Worm (Caenorhabditis elegans): ENCODE results near the gene cnc-5.

The cnc-5 gene

DNA sequence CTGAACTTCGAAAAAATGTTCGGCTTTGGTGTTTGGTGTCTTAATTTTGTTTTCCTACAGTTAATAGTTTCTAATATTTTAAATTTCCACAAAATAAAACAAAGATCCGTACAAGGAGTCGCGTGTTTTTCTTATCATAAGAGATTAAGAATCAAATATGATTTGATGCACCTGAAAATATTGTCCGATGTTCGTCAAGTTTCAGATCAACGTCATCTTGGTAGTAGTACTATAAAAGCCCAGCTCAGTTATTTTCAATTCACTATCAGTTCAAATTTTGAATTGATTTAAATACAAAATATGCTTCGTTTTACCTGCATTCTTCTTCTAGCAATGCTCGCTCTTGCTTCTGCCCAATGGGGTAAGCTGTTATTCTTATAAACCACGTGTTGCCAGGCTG lies at the start of gene cnc-5:
Gene cnc-5, plus strand, starts transcription at position 301 of the 400 bp plus-strand sequence.
- no peak for TF ChIP-seq B0035.1 (tag; optimal IDR thresholded peaks at IDR 0.05)
- no peak for TF ChIP-seq madf-10 (tag; optimal IDR thresholded peaks at IDR 0.05)
- TF ChIP-seq bed-1 (GFP tag; IDR thresholded peaks at IDR 0.05), result no peak
- no peak for TF ChIP-seq nhr-80 (tag; optimal IDR thresholded peaks at IDR 0.05)
- no peak for TF ChIP-seq him-1 (tag; optimal IDR thresholded peaks at IDR 0.05)
- no peak for TF ChIP-seq F37B4.10 (GFP tag; IDR thresholded peaks at IDR 0.05)
- TF ChIP-seq F57A8.1 (GFP tag; optimal IDR thresholded peaks at IDR 0.05), result no peak
- TF ChIP-seq attf-6 (GFP tag; IDR thresholded peaks at IDR 0.05), result no peak
- no peak for TF ChIP-seq C17E4.6 (GFP tag; IDR thresholded peaks at IDR 0.05)
- TF ChIP-seq ztf-25 (GFP tag; IDR thresholded peaks at IDR 0.05), result no peak
- no peak for TF ChIP-seq unc-130 (GFP tag; optimal IDR thresholded peaks at IDR 0.05)
- no peak for TF ChIP-seq ztf-28 (GFP tag; IDR thresholded peaks at IDR 0.05)

DNA sequence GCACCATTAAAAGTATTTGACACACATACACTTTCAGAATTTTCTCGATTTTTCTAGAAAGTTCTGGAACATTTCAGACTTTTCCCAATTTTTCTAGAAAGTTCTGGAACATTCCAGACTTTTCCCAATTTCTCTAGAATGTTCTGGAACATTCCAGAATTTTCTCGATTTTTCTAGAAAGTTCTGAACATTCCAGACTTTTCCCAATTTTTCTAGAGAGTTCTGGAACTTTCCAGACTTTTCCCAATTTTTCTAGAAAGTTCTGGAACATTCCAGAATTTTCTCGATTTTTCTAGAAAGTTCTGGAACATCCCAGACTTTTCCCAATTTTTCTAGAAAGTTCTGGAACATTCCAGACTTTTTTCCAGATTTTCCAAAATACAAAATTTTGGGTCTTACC lies 41.7 kb upstream of the cnc-5 start:
- TF ChIP-seq hsf-1 (GFP tag; IDR thresholded peaks at IDR 0.05) (peak; percentile 91; the same call in 1 of the 2 replicates), madf-6 (GFP tag; IDR thresholded peaks at IDR 0.05) (0 out of 2 replicates have a peak, but pooled peaks have one; percentile 27)

DNA sequence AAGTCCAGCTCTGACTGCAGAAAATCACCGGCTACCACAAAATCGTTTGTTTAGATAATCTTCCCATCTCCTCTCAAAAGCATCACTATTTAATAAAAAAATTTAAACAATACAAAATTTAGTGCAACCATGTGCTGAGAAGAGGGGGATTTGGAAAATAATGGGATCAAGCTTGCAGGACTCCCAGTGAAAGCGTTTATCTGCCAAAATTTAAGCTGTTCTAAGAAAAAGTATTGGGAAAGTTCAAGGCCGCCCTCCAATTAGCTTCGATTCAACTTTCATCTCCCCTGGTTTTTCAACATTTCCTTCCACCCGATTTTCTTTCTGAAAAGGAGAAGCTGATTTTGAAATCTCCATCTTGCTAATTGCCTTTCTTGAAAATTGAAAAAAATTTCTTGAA lies 37.1 kb upstream of the cnc-5 start:
- TF ChIP-seq bed-2 (GFP tag; IDR thresholded peaks at IDR 0.05) (no peak), F37B4.10 (GFP tag; IDR thresholded peaks at IDR 0.05) (no peak), dpl-1 (GFP tag; optimal IDR thresholded peaks at IDR 0.05) (no peak), sea-2 (GFP tag; IDR thresholded peaks at IDR 0.05) (no peak), snpc-4 (GFP tag; optimal IDR thresholded peaks at IDR 0.05) (no peak), snpc-4 (tag; optimal IDR thresholded peaks at IDR 0.05) (no peak), D2030.7 (GFP tag; IDR thresholded peaks at IDR 0.05) (no peak), madf-10 (tag; optimal IDR thresholded peaks at IDR 0.05) (no peak), F10E7.11 (tag; optimal IDR thresholded peaks at IDR 0.05) (no peak)

DNA sequence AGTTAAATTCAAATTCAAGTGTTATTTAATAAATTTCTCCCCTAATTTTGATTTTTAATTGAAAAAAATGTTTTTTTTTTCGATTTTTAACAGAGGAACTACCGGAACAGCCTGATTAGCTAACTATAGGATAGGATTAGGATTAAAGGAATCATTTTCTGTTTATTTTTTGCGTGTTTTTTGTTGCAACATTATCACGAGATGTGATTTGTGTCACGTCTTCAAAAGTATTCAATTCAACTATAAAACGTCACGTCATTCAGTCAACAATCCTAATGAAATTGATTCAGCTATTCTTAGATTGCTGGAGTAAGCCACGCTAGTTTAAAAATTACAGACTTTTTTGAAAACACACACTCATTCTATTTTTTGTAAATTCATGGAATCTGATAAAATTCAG lies 34.5 kb upstream of the cnc-5 start:
- TF ChIP-seq sdz-38 (tag; optimal IDR thresholded peaks at IDR 0.05) (no peak), K12H6.12 (tag; optimal IDR thresholded peaks at IDR 0.05) (no peak), mxl-1 (tag; optimal IDR thresholded peaks at IDR 0.05) (no peak), ccch-3 (GFP tag; optimal IDR thresholded peaks at IDR 0.05) (no peak), athp-1 (tag; optimal IDR thresholded peaks at IDR 0.05) (no peak), egl-44 (GFP tag; IDR thresholded peaks at IDR 0.05) (no peak), dox-1 (GFP tag; IDR thresholded peaks at IDR 0.05) (no peak), aptf-2 (GFP tag; conservative IDR thresholded peaks at IDR 0.05) (no peak), Y53F4B.3 (GFP tag; IDR thresholded peaks at IDR 0.05) (no peak), attf-5 (GFP tag; optimal IDR thresholded peaks at IDR 0.05) (no peak), somi-1 (GFP tag; optimal IDR thresholded peaks at IDR 0.05) (no peak), ztf-6 (GFP tag; IDR thresholded peaks at IDR 0.05) (no peak), madf-3 (GFP tag; IDR thresholded peaks at IDR 0.05) (no peak), F55B11.4 (tag; optimal IDR thresholded peaks at IDR 0.05; ENCODE audit: borderline replicate concordance, insufficient read depth) (no peak)

DNA sequence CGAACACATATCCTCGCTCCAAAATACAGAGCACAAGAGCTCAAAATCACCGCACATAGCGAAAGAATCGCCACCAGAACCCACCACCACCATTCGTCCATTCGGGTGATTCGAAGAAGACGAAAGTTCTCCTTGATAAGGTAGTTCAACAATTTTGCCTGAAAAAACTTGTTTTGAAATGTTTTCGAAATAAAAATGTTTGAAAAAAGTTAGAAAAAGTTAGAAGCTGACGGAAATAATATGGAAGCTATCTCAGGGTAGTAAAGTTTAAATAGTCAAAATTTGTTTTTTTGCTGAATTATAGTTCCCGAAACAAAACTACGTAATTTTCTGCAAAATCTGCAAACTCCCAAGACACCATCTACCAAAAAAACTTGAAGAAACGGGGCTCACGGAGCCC lies 33.7 kb upstream of the cnc-5 start, which contains the start of gene snt-5:
Gene snt-5, minus strand, starts transcription at position 101 of the 400 bp plus-strand sequence.
- TF ChIP-seq attf-6 (GFP tag; IDR thresholded peaks at IDR 0.05) (no peak), egl-18 (GFP tag; IDR thresholded peaks at IDR 0.05) (no peak), hmg-1.2 (GFP tag; IDR thresholded peaks at IDR 0.05) (no peak), F49E8.2 (tag; optimal IDR thresholded peaks at IDR 0.05; ENCODE audit: insufficient read depth) (no peak), T26A5.8 (tag; optimal IDR thresholded peaks at IDR 0.05) (no peak)

Data from whole organism, young adult.